Fruit fly (Drosophila melanogaster) whole organism, wandering third instar larva: ENCODE data around the gene Mocs1.

Experiments
- Abd-B ChIP-seq: fragments of >200 bp; optimal IDR thresholded peaks from 2 replicates; lab custom pipeline; 2017; ENCODE audit warnings: missing biosample characterization, missing genetic modification characterization
- CG32264 ChIP-seq: fragments of 200-800 bp; sonication (Bioruptor generic); optimal IDR thresholded peaks from 2 replicates; lab custom pipeline; 2016; ENCODE audit warnings: missing biosample characterization, missing genetic modification characterization
- CG9705 ChIP-seq: fragments of 200-800 bp; sonication (Bioruptor generic); optimal IDR thresholded peaks from 2 replicates; lab custom pipeline; 2018; ENCODE audit warnings: missing biosample characterization, mild to moderate bottlenecking, missing genetic modification characterization
- CrebA ChIP-seq: fragments of 200-800 bp; sonication (Bioruptor generic); optimal IDR thresholded peaks from 2 replicates; lab custom pipeline; 2016; ENCODE audit warnings: missing biosample characterization, mild to moderate bottlenecking, missing genetic modification characterization, borderline replicate concordance
- Dfd ChIP-seq: fragments of >200 bp; optimal IDR thresholded peaks from 2 replicates; lab custom pipeline; 2017; ENCODE audit warnings: missing biosample characterization, missing genetic modification characterization
- Dif ChIP-seq: fragments of 200-275, 200-300 bp; sonication (Bioruptor generic); optimal IDR thresholded peaks from 2 replicates; lab custom pipeline; 2018; ENCODE audit warnings: missing biosample characterization, missing genetic modification characterization; ENCODE audit not compliant: partially characterized antibody
- GATAd ChIP-seq: sonication (Bioruptor generic); optimal IDR thresholded peaks from 2 replicates; lab custom pipeline; 2016; ENCODE audit warnings: missing biosample characterization, missing genetic modification characterization
- HLH106 ChIP-seq: fragments of 200-800 bp; optimal IDR thresholded peaks from 3 replicates; lab custom pipeline; 2019; ENCODE audit warnings: missing biosample characterization, mild to moderate bottlenecking, missing genetic modification characterization, moderate library complexity
- Hnf4 ChIP-seq: fragments of 200-800 bp; sonication (Bioruptor generic); optimal IDR thresholded peaks from 2 replicates; lab custom pipeline; 2016; ENCODE audit warnings: missing biosample characterization, mild to moderate bottlenecking, missing genetic modification characterization
- Hr78 ChIP-seq: fragments of >200 bp; optimal IDR thresholded peaks from 2 replicates; lab custom pipeline; 2017; ENCODE audit warnings: missing biosample characterization, missing genetic modification characterization
- Hr83 ChIP-seq: fragments of 200-300 bp; sonication (Bioruptor generic); optimal IDR thresholded peaks from 2 replicates; lab custom pipeline; 2016; ENCODE audit warnings: missing biosample characterization, mild to moderate bottlenecking, missing genetic modification characterization, moderate library complexity; ENCODE audit not compliant: poor library complexity, severe bottlenecking
- Jra ChIP-seq: sonication (Bioruptor generic); optimal IDR thresholded peaks from 2 replicates; lab custom pipeline; 2016; ENCODE audit warnings: missing biosample characterization, missing genetic modification characterization
- Mio ChIP-seq: sonication (Bioruptor generic); optimal IDR thresholded peaks from 2 replicates; lab custom pipeline; 2016; ENCODE audit warnings: missing biosample characterization, missing genetic modification characterization
- Myc ChIP-seq: fragments of >200 bp; optimal IDR thresholded peaks from 2 replicates; lab custom pipeline; 2017
- N ChIP-seq: fragments of >200 bp; optimal IDR thresholded peaks from 2 replicates; lab custom pipeline; 2018; ENCODE audit warnings: missing biosample characterization, missing external identifiers, missing genetic modification characterization
- OdsH ChIP-seq: fragments of 200-800 bp; sonication (Bioruptor generic); optimal IDR thresholded peaks from 2 replicates; lab custom pipeline; 2016; ENCODE audit warnings: missing biosample characterization, mild to moderate bottlenecking, missing genetic modification characterization
- Rel ChIP-seq, 2 experiments: fragments of 200-800 bp; sonication (Bioruptor generic) in 1 of 2; optimal IDR thresholded peaks; 2 replicates in 1 of 2; 3 replicates in 1 of 2; lab custom pipeline; 2016 to 2019; ENCODE audit warnings: mild to moderate bottlenecking in 2 of 2, missing biosample characterization in 2 of 2, missing genetic modification characterization in 2 of 2, moderate library complexity in 1 of 2
- Sp1 ChIP-seq: fragments of 200-800 bp; sonication (Bioruptor generic); optimal IDR thresholded peaks from 3 replicates; lab custom pipeline; 2019; ENCODE audit warnings: missing biosample characterization, mild to moderate bottlenecking, missing genetic modification characterization, moderate library complexity
- Vsx2 ChIP-seq: fragments of 200-300, 225-300 bp; sonication (Bioruptor generic); optimal IDR thresholded peaks from 2 replicates; lab custom pipeline; 2018; ENCODE audit warnings: missing biosample characterization, missing genetic modification characterization; ENCODE audit not compliant: partially characterized antibody
- br ChIP-seq: fragments of 200-800 bp; sonication (Bioruptor generic); optimal IDR thresholded peaks from 2 replicates; lab custom pipeline; 2016; ENCODE audit warnings: missing biosample characterization, missing genetic modification characterization
- brk ChIP-seq: fragments of 200-800 bp; sonication (Bioruptor generic); optimal IDR thresholded peaks from 2 replicates; lab custom pipeline; 2016; ENCODE audit warnings: missing biosample characterization, mild to moderate bottlenecking, missing genetic modification characterization
- dl ChIP-seq, 2 experiments: fragments of 175-275, 200-275 bp in 1 of 2; fragments of 200-275 bp in 1 of 2; sonication (Bioruptor generic); optimal IDR thresholded peaks; lab custom pipeline; 2018; ENCODE audit warnings: mild to moderate bottlenecking in 2 of 2, missing biosample characterization in 2 of 2, missing genetic modification characterization in 2 of 2, moderate library complexity in 2 of 2; ENCODE audit not compliant: partially characterized antibody in 2 of 2, insufficient read depth in 1 of 2
- dmrt93B ChIP-seq: fragments of 200-800 bp; sonication (Bioruptor generic); optimal IDR thresholded peaks from 2 replicates; lab custom pipeline; 2018; ENCODE audit warnings: missing biosample characterization, mild to moderate bottlenecking, missing genetic modification characterization
- dsf ChIP-seq: sonication (Bioruptor generic); optimal IDR thresholded peaks from 2 replicates; lab custom pipeline; 2016; ENCODE audit warnings: missing biosample characterization, missing genetic modification characterization, borderline replicate concordance
- ey ChIP-seq: fragments of 200-800 bp; sonication (Bioruptor generic); optimal IDR thresholded peaks from 2 replicates; lab custom pipeline; 2016; ENCODE audit warnings: missing biosample characterization, missing genetic modification characterization
- foxo ChIP-seq, 2 experiments: fragments of 200-800 bp; sonication (Bioruptor generic); optimal IDR thresholded peaks; 2 replicates in 1 of 2; 3 replicates in 1 of 2; lab custom pipeline; 2016 to 2017; ENCODE audit warnings: missing biosample characterization in 2 of 2, missing genetic modification characterization in 2 of 2
- fru ChIP-seq: fragments of 200-800 bp; sonication (Bioruptor generic); optimal IDR thresholded peaks from 3 replicates; lab custom pipeline; 2016; ENCODE audit warnings: missing biosample characterization, mild to moderate bottlenecking, missing genetic modification characterization
- h ChIP-seq: fragments of 200-800 bp; sonication (Bioruptor generic); optimal IDR thresholded peaks from 3 replicates; lab custom pipeline; 2016; ENCODE audit warnings: missing biosample characterization, mild to moderate bottlenecking, missing genetic modification characterization
- jim ChIP-seq: fragments of 175-275, 200-325 bp; sonication (Bioruptor generic); optimal IDR thresholded peaks from 2 replicates; lab custom pipeline; 2016; ENCODE audit warnings: missing biosample characterization, mild to moderate bottlenecking, missing genetic modification characterization
- lola ChIP-seq: fragments of >200 bp; optimal IDR thresholded peaks from 2 replicates; lab custom pipeline; 2017; ENCODE audit warnings: missing biosample characterization, missing genetic modification characterization
- pan ChIP-seq: fragments of >200 bp; optimal IDR thresholded peaks from 2 replicates; lab custom pipeline; 2017
- psq ChIP-seq: fragments of 200-800 bp; sonication (Bioruptor generic); optimal IDR thresholded peaks from 3 replicates; lab custom pipeline; 2017; ENCODE audit warnings: missing biosample characterization, mild to moderate bottlenecking, missing genetic modification characterization, moderate library complexity
- rgr ChIP-seq: fragments of 200-800 bp; sonication (Bioruptor generic); optimal IDR thresholded peaks from 3 replicates; lab custom pipeline; 2016; ENCODE audit warnings: missing biosample characterization, mild to moderate bottlenecking, missing genetic modification characterization
- sage ChIP-seq: fragments of 200-800 bp; sonication (Bioruptor generic); optimal IDR thresholded peaks from 2 replicates; lab custom pipeline; 2016; ENCODE audit warnings: missing biosample characterization, mild to moderate bottlenecking, missing genetic modification characterization
- sv ChIP-seq: fragments of 200-800 bp; sonication (Bioruptor generic); optimal IDR thresholded peaks from 3 replicates; lab custom pipeline; 2016; ENCODE audit warnings: missing biosample characterization, missing genetic modification characterization
- tai ChIP-seq: sonication (Bioruptor generic); optimal IDR thresholded peaks from 2 replicates; lab custom pipeline; 2016; ENCODE audit warnings: missing biosample characterization, missing genetic modification characterization
- usp ChIP-seq: fragments of >200 bp; optimal IDR thresholded peaks from 2 replicates; lab custom pipeline; 2017; ENCODE audit warnings: missing biosample characterization, missing genetic modification characterization
- woc ChIP-seq: sonication (Bioruptor generic); optimal IDR thresholded peaks from 2 replicates; lab custom pipeline; 2016; ENCODE audit warnings: missing biosample characterization, mild to moderate bottlenecking, missing genetic modification characterization

Mocs1 gene

DNA sequence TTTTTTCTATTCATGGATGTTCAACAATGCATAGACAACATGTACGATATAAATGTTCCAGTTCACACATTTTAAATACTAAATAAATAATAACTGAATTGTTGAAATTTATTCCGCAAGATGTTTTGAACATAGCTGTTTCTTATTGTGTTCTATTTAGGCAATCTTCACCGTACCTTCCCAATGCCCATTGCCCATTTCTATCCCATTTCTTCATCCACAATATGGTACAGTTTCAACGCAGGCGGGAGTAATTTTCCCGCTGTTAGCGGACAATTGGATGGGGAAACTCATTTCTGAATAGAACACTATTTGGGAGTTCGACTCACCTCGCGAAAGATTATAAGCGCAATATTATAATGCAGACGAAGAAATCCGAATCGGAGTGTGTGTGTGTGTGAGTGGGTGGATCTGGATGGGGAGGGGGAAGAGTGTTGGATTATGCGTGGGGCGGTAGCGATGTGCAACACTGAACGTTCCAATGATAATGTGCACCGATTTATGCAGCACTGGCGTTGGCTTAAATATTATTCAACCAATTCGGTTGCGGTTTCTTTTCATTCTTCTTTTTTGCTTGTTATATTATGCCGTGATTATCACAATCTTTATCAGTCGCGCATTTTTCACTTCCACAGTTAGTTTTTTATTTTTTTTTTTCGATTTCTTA is 21.8 kb downstream of the Mocs1 start:
- TF ChIP-seq Dfd (GFP tag; lab: Kevin White, UChicago) (no peak), h (GFP tag; lab: Kevin White, UChicago) (peak; percentile 89), Jra (GFP tag; lab: Kevin White, UChicago) (peak; percentile 78), Sp1 (GFP tag; lab: Kevin White, UChicago) (peak; percentile 43), foxo (GFP tag; optimal IDR thresholded peaks at IDR 0.05; lab: Kevin White, UChicago) (peak in 1 of 2 experiments; percentile 88), CG32264 (peak; percentile 58), sage (GFP tag; lab: Kevin White, UChicago) (no peak), CG9705 (GFP tag; lab: Kevin White, UChicago) (peak; percentile 31), sv (peak; percentile 14), N (GFP tag; lab: Kevin White, UChicago) (no peak), Dif (GFP tag; lab: Kevin White, UChicago) (peak; percentile 39), lola (GFP tag; lab: Kevin White, UChicago) (no peak), CrebA (GFP tag; lab: Kevin White, UChicago) (no peak), Abd-B (GFP tag; lab: Kevin White, UChicago) (no peak), dsf (GFP tag; lab: Kevin White, UChicago) (no peak), dl (GFP tag; optimal IDR thresholded peaks at IDR 0.05; lab: Kevin White, UChicago; ENCODE audit: insufficient read depth in 1 of 2, partially characterized antibody in 2 of 2) (no peak), br (GFP tag; lab: Kevin White, UChicago) (peak; percentile 78), tai (peak; percentile 85), Mio (no peak), Vsx2 (GFP tag; lab: Kevin White, UChicago) (no peak), rgr (peak; percentile 90), Hr78 (GFP tag; lab: Kevin White, UChicago) (no peak), fru (GFP tag; lab: Kevin White, UChicago) (peak; percentile 73), psq (GFP tag; lab: Kevin White, UChicago) (peak; percentile 95), Myc (no peak), jim (GFP tag; lab: Kevin White, UChicago) (peak; percentile 66), woc (GFP tag; lab: Kevin White, UChicago) (peak; percentile 64), brk (peak; percentile 68), OdsH (GFP tag; lab: Kevin White, UChicago) (peak; percentile 74), dmrt93B (GFP tag; lab: Kevin White, UChicago) (peak; percentile 3), pan (lab: Kevin White, UChicago) (no peak), GATAd (GFP tag; lab: Kevin White, UChicago) (no peak), Hr83 (GFP tag; lab: Kevin White, UChicago) (peak; percentile 83), ey (GFP tag; lab: Kevin White, UChicago) (peak; percentile 61), HLH106 (tag; lab: Kevin White, UChicago) (peak; percentile 44), Rel (GFP tag; optimal IDR thresholded peaks at IDR 0.05; lab: Kevin White, UChicago) (no peak), Rel (tag; optimal IDR thresholded peaks at IDR 0.05; lab: Kevin White, UChicago) (peak; percentile 57), usp (GFP tag; lab: Kevin White, UChicago) (no peak), Hnf4 (GFP tag; lab: Kevin White, UChicago) (peak; percentile 86)

DNA sequence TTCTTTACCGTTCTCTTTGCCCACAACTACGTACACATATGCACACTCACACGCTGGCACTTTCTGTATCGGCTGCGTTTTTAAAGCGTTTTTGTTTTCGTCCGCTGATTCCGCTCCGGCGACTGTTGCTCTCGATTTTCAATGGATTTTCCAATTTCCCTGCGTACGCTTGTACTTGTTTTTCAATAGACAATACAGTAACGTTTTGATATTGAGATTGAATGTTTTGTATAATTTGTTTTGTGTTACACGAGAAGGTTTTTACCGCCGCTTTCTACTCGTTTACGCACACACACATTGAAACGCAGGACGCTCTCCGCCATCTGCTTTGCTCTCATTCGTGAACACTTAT is 22.3 kb downstream of the Mocs1 start:
- TF ChIP-seq Abd-B (GFP tag; lab: Kevin White, UChicago) = no peak
- TF ChIP-seq N (GFP tag; lab: Kevin White, UChicago) = peak; percentile 5
- peak; percentile 94 for TF ChIP-seq psq (GFP tag; lab: Kevin White, UChicago)
- no peak for TF ChIP-seq br (GFP tag; lab: Kevin White, UChicago)
- no peak for TF ChIP-seq CG32264
- no peak for TF ChIP-seq dmrt93B (GFP tag; lab: Kevin White, UChicago)
- TF ChIP-seq CG9705 (GFP tag; lab: Kevin White, UChicago) = no peak
- TF ChIP-seq OdsH (GFP tag; lab: Kevin White, UChicago) = no peak
- TF ChIP-seq dl (GFP tag; optimal IDR thresholded peaks at IDR 0.05; lab: Kevin White, UChicago; ENCODE audit: insufficient read depth in 1 of 2, partially characterized antibody in 2 of 2) = no peak
- no peak for TF ChIP-seq foxo (GFP tag; optimal IDR thresholded peaks at IDR 0.05; lab: Kevin White, UChicago)
- TF ChIP-seq GATAd (GFP tag; lab: Kevin White, UChicago) = no peak
- TF ChIP-seq Dfd (GFP tag; lab: Kevin White, UChicago) = no peak
